Fruit fly (Drosophila melanogaster): ENCODE data around the gene CG13023.

DNA sequence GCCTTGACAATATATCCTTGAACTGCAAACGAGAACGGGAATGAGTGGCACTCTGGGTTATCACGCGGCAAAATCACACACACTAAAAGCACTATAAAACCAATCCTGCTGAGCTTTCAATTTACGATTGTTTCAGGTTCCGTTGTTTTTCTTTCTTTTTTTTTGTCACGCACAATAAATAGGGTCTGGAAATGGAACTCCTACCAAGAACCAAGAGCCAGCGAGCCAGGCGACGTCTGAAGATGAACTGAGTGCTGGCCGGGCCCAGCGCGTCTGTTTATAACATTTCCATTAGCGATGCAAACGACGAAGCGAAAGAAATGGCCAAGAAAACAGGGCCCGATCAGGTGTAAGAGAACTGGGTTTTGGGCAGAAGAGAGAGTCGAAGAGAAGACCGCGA, 8.1 kb upstream of the CG13023 start, which contains the start of gene CG11905:
- TF ChIP-seq CG9797 (GFP tag; optimal IDR thresholded peaks at IDR 0.05) (no peak), ato (GFP tag; IDR thresholded peaks at IDR 0.05; ENCODE audit: partially characterized antibody) (no peak), stc (GFP tag; IDR thresholded peaks at IDR 0.05) (no peak), E2f2 (GFP tag; IDR thresholded peaks at IDR 0.05) (no peak)
